Worm (Caenorhabditis elegans) whole organism, L1 larva: ENCODE data around the gene F17E9.16.

Experiments
- C04F5.9 ChIP-seq: sonication (generic microtip); optimal IDR thresholded peaks from 2 replicates; lab custom pipeline; 2016; ENCODE audit warnings: missing genetic modification characterization, missing compliant biosample characterization
- C16A3.4 ChIP-seq: fragments of 150-350 bp; optimal IDR thresholded peaks from 2 replicates; lab custom pipeline; 2014; ENCODE audit warnings: missing biosample characterization, missing genetic modification characterization
- C34B4.2 ChIP-seq: sonication (generic microtip); optimal IDR thresholded peaks from 2 replicates; lab custom pipeline; 2017; ENCODE audit warnings: mild to moderate bottlenecking, missing genetic modification characterization, missing compliant biosample characterization
- F16B12.6 ChIP-seq: fragments of 150-350 bp; optimal IDR thresholded peaks from 2 replicates; lab custom pipeline; 2014; ENCODE audit warnings: missing biosample characterization, missing genetic modification characterization
- ama-1 ChIP-seq: fragments of 150-350 bp; optimal IDR thresholded peaks from 2 replicates; lab custom pipeline; 2014
- blmp-1 ChIP-seq: fragments of 150-350 bp; optimal IDR thresholded peaks from 2 replicates; lab custom pipeline; 2014; ENCODE audit warnings: missing biosample characterization, missing genetic modification characterization
- ceh-63 ChIP-seq: fragments of 200-800 bp; sonication (Bioruptor generic); optimal IDR thresholded peaks from 2 replicates; lab custom pipeline; 2018; ENCODE audit warnings: mild to moderate bottlenecking, missing genetic modification characterization, missing compliant biosample characterization
- ceh-8 ChIP-seq: fragments of 200-800 bp; sonication (Bioruptor generic); optimal IDR thresholded peaks from 2 replicates; lab custom pipeline; 2018; ENCODE audit warnings: mild to moderate bottlenecking, missing genetic modification characterization, moderate library complexity, missing compliant biosample characterization
- ceh-90 ChIP-seq: sonication (generic microtip); optimal IDR thresholded peaks from 2 replicates; lab custom pipeline; 2016; ENCODE audit warnings: missing genetic modification characterization, missing compliant biosample characterization
- ces-1 ChIP-seq: fragments of 150-350 bp; optimal IDR thresholded peaks from 2 replicates; lab custom pipeline; 2014; ENCODE audit warnings: missing biosample characterization, missing genetic modification reagents, missing genetic modification characterization
- dpl-1 ChIP-seq, 3 experiments: fragments of 150-350 bp in 2 of 3; sonication (generic microtip) in 1 of 3; optimal IDR thresholded peaks; 2 replicates each; lab custom pipeline; 2014 to 2017; ENCODE audit warnings: missing biosample characterization in 3 of 3, missing genetic modification characterization in 3 of 3, missing genetic modification reagents in 3 of 3
- efl-1 ChIP-seq, 4 experiments: fragments of 150-350 bp; optimal IDR thresholded peaks in 3 of 4; peaks in 1 of 4; 1 replicate in 1 of 4; 2 replicates in 3 of 4; lab custom pipeline; 2014; ENCODE audit warnings: missing biosample characterization in 2 of 4, missing genetic modification characterization in 2 of 4, missing genetic modification reagents in 2 of 4
- efl-3 ChIP-seq: fragments of 200-800 bp; sonication (Bioruptor generic); optimal IDR thresholded peaks from 2 replicates; lab custom pipeline; 2018; ENCODE audit warnings: mild to moderate bottlenecking, missing genetic modification characterization, missing compliant biosample characterization
- elt-3 ChIP-seq, 6 experiments: fragments of 150-350 bp in 1 of 6; sonication (generic microtip); optimal IDR thresholded peaks; 2 replicates each; lab custom pipeline; 2017 to 2018; ENCODE audit warnings: missing biosample characterization in 6 of 6, missing genetic modification characterization in 6 of 6, inconsistent platforms in 1 of 6
- fkh-10 ChIP-seq: sonication (generic microtip); optimal IDR thresholded peaks from 2 replicates; lab custom pipeline; 2017; ENCODE audit warnings: missing biosample characterization, missing genetic modification reagents, missing genetic modification characterization
- fkh-4 ChIP-seq: sonication (generic microtip); optimal IDR thresholded peaks from 2 replicates; lab custom pipeline; 2016; ENCODE audit warnings: missing compliant biosample characterization, missing genetic modification characterization, borderline replicate concordance
- fkh-8 ChIP-seq: sonication (generic microtip); optimal IDR thresholded peaks from 2 replicates; lab custom pipeline; 2016; ENCODE audit warnings: mild to moderate bottlenecking, missing genetic modification characterization, missing compliant biosample characterization
- fos-1 ChIP-seq: fragments of 150-350 bp; optimal IDR thresholded peaks from 2 replicates; lab custom pipeline; 2014; ENCODE audit warnings: missing biosample characterization, missing genetic modification characterization
- grh-1 ChIP-seq: fragments of 200-800 bp; sonication (Bioruptor generic); IDR thresholded peaks from 2 replicates; pipeline ENCODE4 v1.3.6; 2022; ENCODE audit warnings: missing genetic modification reagents, missing genetic modification characterization, missing compliant biosample characterization
- hpl-2 ChIP-seq: fragments of 150-350 bp; optimal IDR thresholded peaks from 2 replicates; lab custom pipeline; 2014; ENCODE audit warnings: missing biosample characterization, missing genetic modification reagents, missing genetic modification characterization
- isw-1 ChIP-seq: fragments of 200-800 bp; sonication (Bioruptor generic); IDR thresholded peaks from 2 replicates; pipeline ENCODE4 v1.3.6; 2022; ENCODE audit warnings: missing genetic modification characterization, missing compliant biosample characterization
- jun-1 ChIP-seq: fragments of 150-350 bp; optimal IDR thresholded peaks from 2 replicates; lab custom pipeline; 2014; ENCODE audit warnings: missing biosample characterization, missing genetic modification reagents, missing genetic modification characterization
- lin-35 ChIP-seq, 2 experiments: fragments of 150-350 bp; optimal IDR thresholded peaks; 2 replicates each; lab custom pipeline; 2014; ENCODE audit warnings: missing biosample characterization in 2 of 2, missing genetic modification characterization in 2 of 2, missing genetic modification reagents in 2 of 2
- mdl-1 ChIP-seq, 2 experiments: fragments of 150-350 bp; optimal IDR thresholded peaks; 2 replicates each; lab custom pipeline; 2014 to 2017; ENCODE audit warnings: missing biosample characterization in 2 of 2, missing genetic modification characterization in 2 of 2, inconsistent platforms in 1 of 2
- mep-1 ChIP-seq: fragments of 150-350 bp; optimal IDR thresholded peaks from 2 replicates; lab custom pipeline; 2014; ENCODE audit warnings: missing biosample characterization, missing genetic modification characterization
- nhr-28 ChIP-seq: fragments of 150-350 bp; optimal IDR thresholded peaks from 2 replicates; lab custom pipeline; 2014; ENCODE audit warnings: missing biosample characterization, missing genetic modification characterization
- nhr-76 ChIP-seq: sonication (generic microtip); optimal IDR thresholded peaks from 2 replicates; lab custom pipeline; 2017; ENCODE audit warnings: missing biosample characterization, missing genetic modification characterization
- nhr-77 ChIP-seq: fragments of 150-350 bp; optimal IDR thresholded peaks from 2 replicates; lab custom pipeline; 2014; ENCODE audit warnings: missing biosample characterization, missing genetic modification characterization
- nhr-84 ChIP-seq: sonication (generic microtip); optimal IDR thresholded peaks from 2 replicates; lab custom pipeline; 2017; ENCODE audit warnings: missing biosample characterization, missing genetic modification characterization
- nhr-85 ChIP-seq: sonication (generic microtip); peaks from one replicate; lab custom pipeline; 2016; ENCODE audit warnings: missing genetic modification characterization, inconsistent platforms, missing compliant biosample characterization
- pqm-1 ChIP-seq: sonication (generic microtip); optimal IDR thresholded peaks from 3 replicates; lab custom pipeline; 2017; ENCODE audit warnings: missing biosample characterization, missing genetic modification characterization
- rnt-1 ChIP-seq: sonication (generic microtip); optimal IDR thresholded peaks from 2 replicates; lab custom pipeline; 2016; ENCODE audit warnings: mild to moderate bottlenecking, missing genetic modification characterization, moderate library complexity, missing compliant biosample characterization
- skn-1 ChIP-seq: fragments of 150-350 bp; optimal IDR thresholded peaks from 2 replicates; lab custom pipeline; 2014; ENCODE audit warnings: missing biosample characterization, missing genetic modification characterization
- snu-23 ChIP-seq: sonication (generic microtip); optimal IDR thresholded peaks from 2 replicates; lab custom pipeline; 2016; ENCODE audit warnings: missing genetic modification characterization, missing compliant biosample characterization
- sox-4 ChIP-seq: sonication (generic microtip); optimal IDR thresholded peaks from 2 replicates; lab custom pipeline; 2016; ENCODE audit warnings: missing genetic modification characterization, missing compliant biosample characterization
- sptf-1 ChIP-seq: fragments of 150-350 bp; optimal IDR thresholded peaks from 2 replicates; lab custom pipeline; 2014; ENCODE audit warnings: missing biosample characterization, missing genetic modification characterization
- sup-37 ChIP-seq: fragments of 200-800 bp; sonication (Bioruptor generic); optimal IDR thresholded peaks from 2 replicates; lab custom pipeline; 2018; ENCODE audit warnings: mild to moderate bottlenecking, missing genetic modification characterization, missing compliant biosample characterization
- swsn-7 ChIP-seq: sonication (generic microtip); optimal IDR thresholded peaks from 2 replicates; lab custom pipeline; 2016; ENCODE audit warnings: missing genetic modification characterization, missing compliant biosample characterization
- unc-130 ChIP-seq: fragments of 150-350 bp; optimal IDR thresholded peaks from 2 replicates; lab custom pipeline; 2017; ENCODE audit warnings: missing biosample characterization, missing genetic modification characterization, inconsistent platforms
- unc-30 ChIP-seq: sonication (generic microtip); optimal IDR thresholded peaks from 2 replicates; lab custom pipeline; 2017; ENCODE audit warnings: missing biosample characterization, missing genetic modification characterization
- zag-1 ChIP-seq: fragments of 150-350 bp; optimal IDR thresholded peaks from 2 replicates; lab custom pipeline; 2014; ENCODE audit warnings: missing biosample characterization, missing genetic modification characterization
- ztf-4 ChIP-seq: fragments of 150-350 bp; optimal IDR thresholded peaks from 2 replicates; lab custom pipeline; 2014; ENCODE audit warnings: missing biosample characterization, missing genetic modification characterization

F17E9.16 gene

DNA sequence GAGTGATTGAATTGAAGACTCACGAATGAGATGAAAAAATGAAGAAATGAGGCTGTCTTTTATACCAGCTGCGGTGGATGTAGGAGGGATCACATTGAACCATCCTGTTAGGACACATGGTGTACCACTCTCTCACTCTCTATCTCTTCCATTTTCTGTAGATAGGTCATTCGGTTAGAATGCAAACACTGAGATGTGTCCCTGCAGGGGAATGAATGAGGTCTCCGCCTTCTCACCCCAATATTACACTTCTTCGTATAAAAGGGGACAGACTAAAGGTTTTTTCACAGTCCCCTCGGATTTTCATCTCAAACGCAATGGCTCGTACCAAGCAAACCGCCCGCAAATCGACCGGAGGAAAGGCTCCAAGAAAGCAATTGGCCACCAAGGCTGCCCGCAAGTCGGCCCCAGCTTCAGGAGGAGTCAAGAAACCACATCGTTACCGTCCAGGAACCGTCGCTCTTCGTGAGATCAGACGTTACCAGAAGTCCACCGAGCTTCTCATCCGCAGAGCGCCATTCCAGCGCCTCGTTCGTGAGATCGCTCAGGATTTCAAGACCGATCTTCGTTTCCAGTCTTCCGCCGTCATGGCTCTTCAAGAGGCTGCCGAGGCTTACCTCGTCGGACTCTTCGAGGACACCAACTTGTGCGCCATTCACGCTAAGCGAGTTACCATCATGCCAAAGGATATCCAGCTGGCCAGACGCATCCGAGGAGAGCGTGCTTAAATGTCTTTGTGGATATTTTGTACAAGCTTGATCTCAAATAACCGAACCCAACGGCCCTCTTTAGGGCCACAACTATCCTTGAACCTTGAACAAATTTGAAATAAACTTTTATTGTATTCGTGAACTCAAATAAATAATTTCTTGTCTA, 17.9 kb upstream of the F17E9.16 start, which contains the start of gene his-32 (continued):
- TF ChIP-seq rnt-1 (tag; lab: Kevin White, UChicago): peak; percentile 58
- TF ChIP-seq fos-1 (tag; lab: Kevin White, UChicago): no peak
- TF ChIP-seq mdl-1 (tag; optimal IDR thresholded peaks at IDR 0.05; lab: Kevin White, UChicago): no peak
- no peak for TF ChIP-seq sptf-1 (tag; lab: Kevin White, UChicago)
- peak; percentile 65 for TF ChIP-seq blmp-1 (tag; lab: Kevin White, UChicago)
- no peak for TF ChIP-seq pqm-1
- peak; percentile 81 for TF ChIP-seq nhr-85 (tag; lab: Kevin White, UChicago)
- TF ChIP-seq elt-3 (tag; optimal IDR thresholded peaks at IDR 0.05; lab: Kevin White, UChicago): peak in 1 of 6 experiments; percentile 47
- TF ChIP-seq grh-1 (GFP tag; lab: Robert Waterston, UW): peak; percentile 21; the same call in 1 of the 2 replicates

DNA sequence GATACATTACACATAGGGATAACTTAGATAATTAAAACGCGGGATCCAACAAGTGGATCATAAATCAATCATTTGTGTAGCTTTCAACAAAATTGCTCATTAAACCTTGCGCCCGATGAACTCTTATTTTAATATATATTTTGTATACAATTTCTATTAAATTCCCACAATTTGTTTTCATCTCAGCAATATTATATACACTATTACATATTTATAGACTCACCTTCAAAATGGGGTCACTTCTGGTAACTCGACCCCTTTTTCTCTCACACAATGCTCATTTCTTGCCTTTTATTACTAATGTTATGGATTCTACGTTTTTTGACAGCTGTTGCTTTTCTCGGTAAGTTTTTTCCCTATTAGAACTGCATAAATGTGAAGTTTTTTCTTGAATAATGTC, 12.5 kb upstream of the F17E9.16 start, which contains the start of gene lgc-6:
Gene lgc-6 (plus strand): TSS at position 301 of the 400 bp plus-strand sequence.
- TF ChIP-seq ztf-4 (tag; lab: Kevin White, UChicago): no peak
- no peak for TF ChIP-seq skn-1 (tag; lab: Kevin White, UChicago)
- no peak for TF ChIP-seq jun-1 (tag; lab: Kevin White, UChicago)
- no peak for TF ChIP-seq C16A3.4
- no peak for TF ChIP-seq efl-3 (GFP tag; lab: Kevin White, UChicago)
- no peak for TF ChIP-seq dpl-1 (GFP tag; optimal IDR thresholded peaks at IDR 0.05; lab: Kevin White, UChicago)
- no peak for TF ChIP-seq sox-4
- TF ChIP-seq nhr-28: no peak
- TF ChIP-seq C34B4.2: no peak
- no peak for TF ChIP-seq hpl-2 (GFP tag; lab: Kevin White, UChicago)
- no peak for TF ChIP-seq unc-130
- TF ChIP-seq nhr-76 (tag; lab: Kevin White, UChicago): no peak
- no peak for TF ChIP-seq ceh-8 (GFP tag; lab: Kevin White, UChicago)
- TF ChIP-seq fos-1 (tag; lab: Kevin White, UChicago): no peak
- no peak for TF ChIP-seq fkh-4 (tag; lab: Kevin White, UChicago)
- TF ChIP-seq ama-1 (lab: Kevin White, UChicago): no peak
- no peak for TF ChIP-seq fkh-10 (GFP tag; lab: Kevin White, UChicago)
- no peak for TF ChIP-seq C04F5.9 (tag; lab: Kevin White, UChicago)

ce11 chrIV:8342385-8342784, 9.8 kb upstream of the F17E9.16 start, which contains the start of gene lgc-5:
Gene lgc-5 (plus strand): TSS chrIV:8342685.
- TF ChIP-seq fkh-8: no peak
- TF ChIP-seq snu-23 (GFP tag; lab: Kevin White, UChicago): no peak

ce11 chrIV:8345518-8345917, 6.6 kb upstream of the F17E9.16 start, which contains the start of gene F17E9.5:
Gene F17E9.5 (plus strand): TSS chrIV:8345818.
- TF ChIP-seq F16B12.6 (tag; lab: Kevin White, UChicago): no peak
- TF ChIP-seq C34B4.2: no peak
- no peak for TF ChIP-seq isw-1 (GFP tag; lab: Robert Waterston, UW)
- no peak for TF ChIP-seq dpl-1 (GFP tag; optimal IDR thresholded peaks at IDR 0.05; lab: Kevin White, UChicago)
- no peak for TF ChIP-seq ceh-63
- no peak for TF ChIP-seq efl-1 (optimal IDR thresholded peaks at IDR 0.05; lab: Kevin White, UChicago)
- no peak for TF ChIP-seq efl-1 (GFP tag; optimal IDR thresholded peaks at IDR 0.05 in 1 of 2; lab: Kevin White, UChicago)
- TF ChIP-seq nhr-84 (tag; lab: Kevin White, UChicago): no peak
- TF ChIP-seq zag-1 (tag; lab: Kevin White, UChicago): no peak
- TF ChIP-seq blmp-1 (tag; lab: Kevin White, UChicago): no peak
- TF ChIP-seq nhr-77 (tag; lab: Kevin White, UChicago): no peak
- no peak for TF ChIP-seq swsn-7 (tag; lab: Kevin White, UChicago)
- TF ChIP-seq mdl-1 (tag; optimal IDR thresholded peaks at IDR 0.05; lab: Kevin White, UChicago): no peak
- no peak for TF ChIP-seq unc-30
- no peak for TF ChIP-seq ceh-90
- TF ChIP-seq ces-1: no peak
- no peak for TF ChIP-seq mep-1 (tag; lab: Kevin White, UChicago)
- no peak for TF ChIP-seq sup-37
- TF ChIP-seq grh-1 (GFP tag; lab: Robert Waterston, UW): no peak
- TF ChIP-seq lin-35 (GFP tag; optimal IDR thresholded peaks at IDR 0.05; lab: Kevin White, UChicago): no peak
